Worm (Caenorhabditis elegans): ENCODE measurements around the gene C18A11.3.

- no peak for TF ChIP-seq him-1 (tag; optimal IDR thresholded peaks at IDR 0.05)
- TF ChIP-seq dao-5 (tag; optimal IDR thresholded peaks at IDR 0.05): no peak
These were observed 23.0 kb downstream of the C18A11.3 start, which contains the start of gene K07E3.4 for ce11 chrX:8083919-8084318.
